Fruit fly (Drosophila melanogaster) whole organism, embryonic: ENCODE data around the gene CG32425.
A peak's percentile ranks its signal among the peaks of the same experiment; 100 is the strongest.

Source experiments
- CG12219 ChIP-seq: fragments of 200-800 bp; sonication (Bioruptor generic); optimal IDR thresholded peaks from 3 replicates; lab custom pipeline; 2018; ENCODE audit warnings: missing biosample characterization, mild to moderate bottlenecking, missing genetic modification characterization
- CG12299 ChIP-seq: fragments of 200-800 bp; sonication (Bioruptor generic); optimal IDR thresholded peaks from 2 replicates; lab custom pipeline; 2018; ENCODE audit warnings: missing biosample characterization, mild to moderate bottlenecking, missing genetic modification characterization
- CG14710 ChIP-seq: fragments of 200-800 bp; sonication (Bioruptor generic); optimal IDR thresholded peaks from 3 replicates; lab custom pipeline; 2019; ENCODE audit warnings: missing biosample characterization, mild to moderate bottlenecking, missing genetic modification characterization, moderate library complexity
- CG15479 ChIP-seq: fragments of 200-800 bp; sonication (Bioruptor generic); optimal IDR thresholded peaks from 3 replicates; lab custom pipeline; 2019; ENCODE audit warnings: missing biosample characterization, mild to moderate bottlenecking, missing genetic modification characterization, moderate library complexity
- CG15514 ChIP-seq: fragments of 200-800 bp; sonication (Bioruptor generic); optimal IDR thresholded peaks from 3 replicates; lab custom pipeline; 2017; ENCODE audit warnings: missing biosample characterization, missing genetic modification characterization, mild to moderate bottlenecking, moderate library complexity, missing genetic modification reagents
- CG1602 ChIP-seq: fragments of 200-800 bp; sonication (Bioruptor generic); optimal IDR thresholded peaks from 3 replicates; lab custom pipeline; 2016; ENCODE audit warnings: missing biosample characterization, missing genetic modification characterization
- CG17568 ChIP-seq: fragments of 200-800 bp; sonication (Bioruptor generic); optimal IDR thresholded peaks from 2 replicates; lab custom pipeline; 2018; ENCODE audit warnings: missing biosample characterization, mild to moderate bottlenecking, missing genetic modification characterization, moderate library complexity
- CG17612 ChIP-seq: fragments of 200-800 bp; sonication (Bioruptor generic); IDR thresholded peaks from 2 replicates; pipeline ENCODE4 v1.3.6; 2022; ENCODE audit warnings: missing biosample characterization, missing genetic modification characterization
- CG17802 ChIP-seq: fragments of 200-800 bp; sonication (Bioruptor generic); optimal IDR thresholded peaks from 2 replicates; lab custom pipeline; 2018; ENCODE audit warnings: missing biosample characterization, mild to moderate bottlenecking, missing genetic modification characterization, moderate library complexity
- CG2678 ChIP-seq: fragments of 200-800 bp; sonication (Bioruptor generic); optimal IDR thresholded peaks from 3 replicates; lab custom pipeline; 2019; ENCODE audit warnings: missing biosample characterization, mild to moderate bottlenecking, missing genetic modification characterization, moderate library complexity
- CG3163 ChIP-seq: fragments of 200-800 bp; sonication (Bioruptor generic); optimal IDR thresholded peaks from 3 replicates; lab custom pipeline; 2016; ENCODE audit warnings: missing biosample characterization, missing genetic modification characterization
- CG6254 ChIP-seq: fragments of 200-800 bp; sonication (Bioruptor generic); optimal IDR thresholded peaks from 3 replicates; lab custom pipeline; 2017; ENCODE audit warnings: mild to moderate bottlenecking, missing biosample characterization, missing genetic modification reagents, missing genetic modification characterization
- CG6791 ChIP-seq: fragments of 200-800 bp; sonication (Bioruptor generic); IDR thresholded peaks from 3 replicates; pipeline ENCODE4 v1.3.6; 2022; ENCODE audit warnings: missing biosample characterization, missing genetic modification characterization; ENCODE audit not compliant: partially characterized antibody
- CG8388 ChIP-seq: fragments of 200-800 bp; sonication (Bioruptor generic); optimal IDR thresholded peaks from 2 replicates; lab custom pipeline; 2019; ENCODE audit warnings: missing biosample characterization, mild to moderate bottlenecking, missing genetic modification characterization, moderate library complexity
- CTCF ChIP-seq: fragments of 200-800 bp; sonication (Bioruptor generic); optimal IDR thresholded peaks from 2 replicates; lab custom pipeline; 2017; ENCODE audit warnings: missing biosample characterization, mild to moderate bottlenecking, missing genetic modification characterization, moderate library complexity
- Camta ChIP-seq: fragments of 200-800 bp; sonication (Bioruptor generic); optimal IDR thresholded peaks from 2 replicates; lab custom pipeline; 2016; ENCODE audit warnings: missing biosample characterization, missing genetic modification characterization
- CkIIα-i1 ChIP-seq: fragments of 200-800 bp; sonication (Bioruptor generic); IDR thresholded peaks from 2 replicates; pipeline ENCODE4 v1.3.6; 2022; ENCODE audit warnings: missing biosample characterization, missing genetic modification characterization
- D ChIP-seq, 2 experiments: fragments of 200-800 bp in 1 of 2; fragments of >200 bp in 1 of 2; sonication (Bioruptor generic) in 1 of 2; optimal IDR thresholded peaks; 2 replicates in 1 of 2; 3 replicates in 1 of 2; lab custom pipeline; 2017; ENCODE audit warnings: mild to moderate bottlenecking in 1 of 2, missing biosample characterization in 1 of 2, missing genetic modification characterization in 1 of 2, missing genetic modification reagents in 1 of 2
- Doc2 ChIP-seq: fragments of 200-800 bp; sonication (Bioruptor generic); IDR thresholded peaks from 2 replicates; pipeline ENCODE4 v1.3.6; 2022; ENCODE audit warnings: missing biosample characterization, missing genetic modification characterization
- Eip74EF ChIP-seq, 2 experiments: fragments of 200-800 bp in 1 of 2; fragments of >200 bp in 1 of 2; sonication (Bioruptor generic) in 1 of 2; optimal IDR thresholded peaks; 2 replicates each; lab custom pipeline; 2017 to 2019; ENCODE audit warnings: missing biosample characterization in 2 of 2, missing genetic modification characterization in 2 of 2, mild to moderate bottlenecking in 1 of 2, moderate library complexity in 1 of 2
- HLH3B ChIP-seq: fragments of 200-800 bp; sonication (Bioruptor generic); IDR thresholded peaks from 2 replicates; pipeline ENCODE4 v1.3.6; 2022; ENCODE audit warnings: missing biosample characterization, missing genetic modification characterization
- HLH4C ChIP-seq: fragments of 200-800 bp; sonication (Bioruptor generic); IDR thresholded peaks from 3 replicates; pipeline ENCODE4 v1.3.6; 2022; ENCODE audit warnings: missing biosample characterization, missing genetic modification characterization; ENCODE audit not compliant: partially characterized antibody
- MBD-R2 ChIP-seq: fragments of 200-800 bp; sonication (Bioruptor generic); IDR thresholded peaks from 2 replicates; pipeline ENCODE4 v1.3.6; 2022; ENCODE audit warnings: missing biosample characterization, missing genetic modification characterization
- Neu2 ChIP-seq: fragments of 200-800 bp; sonication (Bioruptor generic); optimal IDR thresholded peaks from 3 replicates; lab custom pipeline; 2016; ENCODE audit warnings: missing biosample characterization, missing genetic modification characterization, borderline replicate concordance
- Spps ChIP-seq: fragments of 200-800 bp; sonication (Bioruptor generic); optimal IDR thresholded peaks from 2 replicates; lab custom pipeline; 2018; ENCODE audit warnings: missing biosample characterization, mild to moderate bottlenecking, missing genetic modification characterization
- Sry-δ ChIP-seq: fragments of 200-800 bp; sonication (Bioruptor generic); optimal IDR thresholded peaks from 2 replicates; lab custom pipeline; 2016; ENCODE audit warnings: missing biosample characterization, missing genetic modification characterization
- Stat92E ChIP-seq, 3 experiments: fragments of >200 bp in 2 of 3; fragments of 200-800 bp in 1 of 3; sonication (Bioruptor generic) in 1 of 3; optimal IDR thresholded peaks; 2 replicates each; lab custom pipeline; 2017 to 2019; ENCODE audit warnings: missing biosample characterization in 3 of 3, missing genetic modification characterization in 3 of 3, mild to moderate bottlenecking in 1 of 3, moderate library complexity in 1 of 3
- Taf1 ChIP-seq: fragments of 200-800 bp; sonication (Bioruptor generic); IDR thresholded peaks from 2 replicates; pipeline ENCODE4 v1.3.6; 2022; ENCODE audit warnings: missing biosample characterization, missing genetic modification characterization
- Xbp1 ChIP-seq: fragments of 200-800 bp; sonication (Bioruptor generic); optimal IDR thresholded peaks from 3 replicates; lab custom pipeline; 2016; ENCODE audit warnings: missing biosample characterization, mild to moderate bottlenecking, missing genetic modification characterization
- abd-A ChIP-seq: fragments of 200-800 bp; sonication (Bioruptor generic); optimal IDR thresholded peaks from 3 replicates; lab custom pipeline; 2019; ENCODE audit warnings: missing biosample characterization, mild to moderate bottlenecking, missing genetic modification characterization, moderate library complexity
- esg ChIP-seq: fragments of 200-800 bp; sonication (Bioruptor generic); conservative IDR thresholded peaks from 2 replicates; pipeline ENCODE4 v1.3.6; 2022; ENCODE audit warnings: missing biosample characterization, missing genetic modification characterization
- hb ChIP-seq: fragments of 200-800 bp; sonication (Bioruptor generic); IDR thresholded peaks from 3 replicates; pipeline ENCODE4 v1.3.6; 2022; ENCODE audit warnings: missing biosample characterization, missing genetic modification characterization; ENCODE audit not compliant: partially characterized antibody
- lab ChIP-seq: fragments of 200-800 bp; sonication (Bioruptor generic); optimal IDR thresholded peaks from 3 replicates; lab custom pipeline; 2017; ENCODE audit warnings: missing biosample characterization, missing genetic modification characterization, mild to moderate bottlenecking, moderate library complexity, missing genetic modification reagents
- lbe ChIP-seq: fragments of 200-800 bp; sonication (Bioruptor generic); optimal IDR thresholded peaks from 2 replicates; lab custom pipeline; 2016; ENCODE audit warnings: missing biosample characterization, mild to moderate bottlenecking, missing genetic modification characterization
- mirr ChIP-seq: fragments of 200-800 bp; sonication (Bioruptor generic); optimal IDR thresholded peaks from 3 replicates; lab custom pipeline; 2018; ENCODE audit warnings: missing biosample characterization, mild to moderate bottlenecking, missing genetic modification characterization
- nmo ChIP-seq: fragments of 200-800 bp; sonication (Bioruptor generic); optimal IDR thresholded peaks from 2 replicates; lab custom pipeline; 2018; ENCODE audit warnings: missing biosample characterization, mild to moderate bottlenecking, missing genetic modification characterization, moderate library complexity
- pan ChIP-seq, 4 experiments: fragments of >200 bp in 3 of 4; fragments of 200-800 bp in 1 of 4; sonication (Bioruptor generic) in 1 of 4; optimal IDR thresholded peaks in 3 of 4; IDR thresholded peaks in 1 of 4; 2 replicates each; pipeline versions ENCODE4 v1.3.6 to Lab custom; 2017 to 2022; ENCODE audit warnings: missing biosample characterization in 2 of 4, missing genetic modification characterization in 2 of 4, mixed read lengths in 1 of 4
- pzg ChIP-seq: fragments of 200-800 bp; sonication (Bioruptor generic); optimal IDR thresholded peaks from 3 replicates; lab custom pipeline; 2018; ENCODE audit warnings: missing biosample characterization, mild to moderate bottlenecking, missing genetic modification characterization, moderate library complexity
- run ChIP-seq: fragments of 200-800 bp; sonication (Bioruptor generic); optimal IDR thresholded peaks from 3 replicates; lab custom pipeline; 2018; ENCODE audit warnings: missing biosample characterization, mild to moderate bottlenecking, missing genetic modification characterization
- stc ChIP-seq: fragments of 200-800 bp; sonication (Bioruptor generic); IDR thresholded peaks from 2 replicates; pipeline ENCODE4 v1.3.6; 2022; ENCODE audit warnings: missing biosample characterization, missing genetic modification characterization
- tap ChIP-seq: fragments of 200-800 bp; optimal IDR thresholded peaks from 3 replicates; lab custom pipeline; 2019; ENCODE audit warnings: missing biosample characterization, mild to moderate bottlenecking, missing genetic modification characterization, moderate library complexity
- unpg ChIP-seq: fragments of 200-800 bp; sonication (Bioruptor generic); optimal IDR thresholded peaks from 3 replicates; lab custom pipeline; 2018; ENCODE audit warnings: missing biosample characterization, mild to moderate bottlenecking, missing genetic modification characterization, moderate library complexity
- vnd ChIP-seq: fragments of 200-800 bp; sonication (Bioruptor generic); IDR thresholded peaks from 3 replicates; pipeline ENCODE4 v1.3.6; 2022; ENCODE audit warnings: missing biosample characterization, missing genetic modification characterization; ENCODE audit not compliant: partially characterized antibody

CG32425 gene

DNA sequence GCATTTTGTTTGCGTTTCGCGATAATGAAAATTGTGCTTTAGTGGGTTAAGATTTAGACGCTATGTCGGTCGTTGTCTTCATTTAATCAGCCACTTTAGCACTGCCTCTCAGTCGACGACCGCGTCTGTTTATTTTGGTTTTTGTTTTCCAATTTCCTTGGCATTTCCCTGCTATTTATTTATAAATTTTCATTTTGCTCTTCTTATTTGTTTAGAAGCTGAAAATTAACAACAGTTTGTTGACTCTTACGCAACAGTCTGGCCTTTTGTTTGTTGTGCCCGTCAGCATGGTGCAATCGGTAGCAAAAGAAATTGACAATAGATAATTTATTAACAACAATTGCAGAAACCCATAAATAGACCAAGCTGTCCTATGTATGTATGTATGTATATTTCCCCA is 10.4 kb downstream of the CG32425 start (continued):
- TF ChIP-seq D (optimal IDR thresholded peaks at IDR 0.05; lab: Kevin White, UChicago) (no peak), D (GFP tag; optimal IDR thresholded peaks at IDR 0.05; lab: Kevin White, UChicago) (peak; percentile 25), Stat92E (GFP tag; optimal IDR thresholded peaks at IDR 0.05; lab: Kevin White, UChicago) (no peak), Spps (tag; lab: Kevin White, UChicago) (peak; percentile 33), CG8388 (GFP tag; lab: Kevin White, UChicago) (no peak), CTCF (no peak), Neu2 (GFP tag; lab: Kevin White, UChicago) (no peak), esg (GFP tag; lab: Robert Waterston, UW) (no peak), HLH4C (GFP tag; lab: Robert Waterston, UW) (no peak), CG3163 (GFP tag; lab: Kevin White, UChicago) (no peak), Camta (GFP tag; lab: Kevin White, UChicago) (no peak), CG12299 (tag; lab: Kevin White, UChicago) (no peak), CG17802 (tag; lab: Kevin White, UChicago) (no peak), Sry-δ (GFP tag; lab: Kevin White, UChicago) (no peak), Eip74EF (GFP tag; optimal IDR thresholded peaks at IDR 0.05; lab: Kevin White, UChicago) (no peak), CG15479 (GFP tag; lab: Kevin White, UChicago) (no peak), stc (0 out of 2 replicates have a peak, but pooled peaks have one; percentile 42), tap (no peak), unpg (no peak), pan (optimal IDR thresholded peaks at IDR 0.05; lab: Kevin White, UChicago) (no peak), pan (GFP tag; optimal IDR thresholded peaks at IDR 0.05 in 1 of 2, IDR thresholded peaks at IDR 0.05 in 1 of 2) (no peak), CG12219 (GFP tag; lab: Kevin White, UChicago) (no peak), hb (GFP tag; lab: Robert Waterston, UW) (no peak), CG6254 (GFP tag; lab: Kevin White, UChicago) (peak; percentile 49), CG2678 (tag; lab: Kevin White, UChicago) (peak; percentile 20), MBD-R2 (GFP tag; lab: Robert Waterston, UW) (no peak; the same call in 1 of the 2 replicates), CkIIα-i1 (no peak), lbe (GFP tag; lab: Kevin White, UChicago) (no peak), CG17612 (no peak), CG15514 (GFP tag; lab: Kevin White, UChicago) (no peak), Xbp1 (GFP tag; lab: Kevin White, UChicago) (no peak), nmo (no peak), vnd (GFP tag; lab: Robert Waterston, UW) (no peak), Taf1 (GFP tag; lab: Robert Waterston, UW) (no peak), Doc2 (no peak), run (tag; lab: Kevin White, UChicago) (no peak), CG17568 (GFP tag; lab: Kevin White, UChicago) (peak; percentile 31), mirr (no peak), pzg (no peak), HLH3B (GFP tag; lab: Robert Waterston, UW) (peak; percentile 6; the same call in 1 of the 2 replicates), CG1602 (GFP tag; lab: Kevin White, UChicago) (no peak), CG14710 (tag; lab: Kevin White, UChicago) (peak; percentile 10), abd-A (no peak), CG6791 (no peak), lab (GFP tag; lab: Kevin White, UChicago) (no peak)
